Fruit fly (Drosophila melanogaster): ENCODE data around the gene Nnf1b.

Gene Nnf1b

dm6 chr2L:821242-821985 is 11.0 kb downstream of the Nnf1b start, which contains the start of gene CG3662 (continued):
- TF ChIP-seq slbo (GFP tag; IDR thresholded peaks at IDR 0.05) (no peak), unpg (GFP tag; optimal IDR thresholded peaks at IDR 0.05) (no peak), ftz-f1 (GFP tag; optimal IDR thresholded peaks at IDR 0.05) (no peak), BEAF-32 (GFP tag; optimal IDR thresholded peaks at IDR 0.05) (peak; percentile 52), CG6254 (GFP tag; optimal IDR thresholded peaks at IDR 0.05) (no peak), slou (GFP tag; optimal IDR thresholded peaks at IDR 0.05) (no peak), CG13287 (GFP tag; IDR thresholded peaks at IDR 0.05; ENCODE audit: partially characterized antibody) (peak; percentile 46), ewg (GFP tag; optimal IDR thresholded peaks at IDR 0.05) (peak; percentile 94), CG31365 (tag; optimal IDR thresholded peaks at IDR 0.05) (no peak), bsh (GFP tag; optimal IDR thresholded peaks at IDR 0.05) (no peak), Dll (GFP tag; IDR thresholded peaks at IDR 0.05; ENCODE audit: partially characterized antibody) (peak; percentile 49; the same call in 2 of the 4 replicates), kni (GFP tag; optimal IDR thresholded peaks at IDR 0.05) (no peak), gsb-n (tag; optimal IDR thresholded peaks at IDR 0.05) (no peak), CG17612 (GFP tag; IDR thresholded peaks at IDR 0.05) (no peak), CG34376 (GFP tag; optimal IDR thresholded peaks at IDR 0.05) (peak; percentile 46), Blimp-1 (GFP tag; optimal IDR thresholded peaks at IDR 0.05) (no peak), CG13894 (tag; optimal IDR thresholded peaks at IDR 0.05) (peak; percentile 40), abd-A (tag; optimal IDR thresholded peaks at IDR 0.05) (no peak), CG34422 (GFP tag; IDR thresholded peaks at IDR 0.05) (peak; percentile 43; the same call in 1 of the 3 replicates), CTCF (GFP tag; optimal IDR thresholded peaks at IDR 0.05) (peak; percentile 40), Awh (GFP tag; IDR thresholded peaks at IDR 0.05) (no peak), sug (tag; optimal IDR thresholded peaks at IDR 0.05) (peak; percentile 36), knrl (GFP tag; IDR thresholded peaks at IDR 0.05; ENCODE audit: partially characterized antibody) (peak; percentile 40; the same call in 1 of the 3 replicates), CG17568 (GFP tag; optimal IDR thresholded peaks at IDR 0.05) (no peak), Dek (tag; optimal IDR thresholded peaks at IDR 0.05) (peak; percentile 34), bbx (GFP tag; IDR thresholded peaks at IDR 0.05; ENCODE audit: partially characterized antibody) (peak; percentile 33; the same call in 1 of the 2 replicates), CG15479 (GFP tag; optimal IDR thresholded peaks at IDR 0.05) (peak; percentile 81), ci (GFP tag; IDR thresholded peaks at IDR 0.05) (peak; percentile 72; the same call in 2 of the 3 replicates), nau (GFP tag; optimal IDR thresholded peaks at IDR 0.05) (no peak), slp2 (GFP tag; optimal IDR thresholded peaks at IDR 0.05) (no peak), scrt (GFP tag; optimal IDR thresholded peaks at IDR 0.05) (peak; percentile 7), Myb (GFP tag; optimal IDR thresholded peaks at IDR 0.05) (peak; percentile 93), CG10147 (GFP tag; optimal IDR thresholded peaks at IDR 0.05) (peak; percentile 1), Opbp (GFP tag; IDR thresholded peaks at IDR 0.05; ENCODE audit: partially characterized antibody) (peak; percentile 64; the same call in 2 of the 3 replicates), CG15601 (tag; optimal IDR thresholded peaks at IDR 0.05) (peak; percentile 47), NfI (GFP tag; optimal IDR thresholded peaks at IDR 0.05) (peak; percentile 8), pzg (GFP tag; optimal IDR thresholded peaks at IDR 0.05) (peak; percentile 95), Stat92E (GFP tag; optimal IDR thresholded peaks at IDR 0.05) (peak in 1 of 3 experiments; percentile 29), CG12391 (tag; optimal IDR thresholded peaks at IDR 0.05) (peak; percentile 17), HLH4C (GFP tag; IDR thresholded peaks at IDR 0.05; ENCODE audit: partially characterized antibody) (0 out of 3 replicates have a peak, but pooled peaks have one; percentile 20), B-H2 (GFP tag; optimal IDR thresholded peaks at IDR 0.05) (peak; percentile 22), CG12659 (GFP tag; optimal IDR thresholded peaks at IDR 0.05) (peak; percentile 57), Bgb (GFP tag; IDR thresholded peaks at IDR 0.05; ENCODE audit: partially characterized antibody) (peak; percentile 18; the same call in 1 of the 2 replicates), chn (GFP tag; optimal IDR thresholded peaks at IDR 0.05) (peak; percentile 17), bigmax (GFP tag; optimal IDR thresholded peaks at IDR 0.05) (peak; percentile 16), Sry-δ (GFP tag; optimal IDR thresholded peaks at IDR 0.05) (peak; percentile 49), CG6689 (GFP tag; IDR thresholded peaks at IDR 0.05) (no peak)

Measured in whole organism, embryonic.